Fruit fly (Drosophila melanogaster) whole organism, embryonic: ENCODE measurements around the gene CG12118.

Experiments
- Abd-B ChIP-seq: fragments of 200-800 bp; sonication (Bioruptor generic); optimal IDR thresholded peaks from 2 replicates; lab custom pipeline; 2018; ENCODE audit warnings: missing biosample characterization, mild to moderate bottlenecking, missing genetic modification characterization, moderate library complexity
- Aef1 ChIP-seq: fragments of 200-800 bp; sonication (Bioruptor generic); IDR thresholded peaks from 3 replicates; pipeline ENCODE4 v1.3.6; 2022; ENCODE audit warnings: missing biosample characterization, missing genetic modification characterization
- Asciz ChIP-seq: fragments of 200-800 bp; sonication (Bioruptor generic); optimal IDR thresholded peaks from 2 replicates; lab custom pipeline; 2017; ENCODE audit warnings: missing biosample characterization, mild to moderate bottlenecking, missing genetic modification characterization, missing genetic modification reagents
- B-H1 ChIP-seq: fragments of 200-800 bp; sonication (Bioruptor generic); IDR thresholded peaks from 3 replicates; pipeline ENCODE4 v1.3.6; 2022; ENCODE audit warnings: missing biosample characterization, missing genetic modification characterization
- Bgb ChIP-seq: fragments of 200-800 bp; sonication (Bioruptor generic); IDR thresholded peaks from 2 replicates; pipeline ENCODE4 v1.3.6; 2022; ENCODE audit warnings: missing biosample characterization, missing genetic modification characterization; ENCODE audit not compliant: partially characterized antibody
- CG10147 ChIP-seq: fragments of 200-800 bp; sonication (Bioruptor generic); optimal IDR thresholded peaks from 2 replicates; lab custom pipeline; 2019; ENCODE audit warnings: missing biosample characterization, mild to moderate bottlenecking, missing genetic modification characterization, moderate library complexity
- CG10654 ChIP-seq: fragments of 200-800 bp; sonication (Bioruptor generic); optimal IDR thresholded peaks from 2 replicates; lab custom pipeline; 2016; ENCODE audit warnings: missing biosample characterization, missing genetic modification characterization
- CG12659 ChIP-seq: fragments of 200-800 bp; sonication (Bioruptor generic); optimal IDR thresholded peaks from 3 replicates; lab custom pipeline; 2017; ENCODE audit warnings: mild to moderate bottlenecking, missing biosample characterization, missing genetic modification reagents, missing genetic modification characterization
- CG13775 ChIP-seq: fragments of 200-800 bp; sonication (Bioruptor generic); optimal IDR thresholded peaks from 3 replicates; lab custom pipeline; 2017; ENCODE audit warnings: missing biosample characterization, mild to moderate bottlenecking, missing genetic modification characterization
- CG16779 ChIP-seq: fragments of 200-800 bp; sonication (Bioruptor generic); IDR thresholded peaks from 2 replicates; pipeline ENCODE4 v1.3.6; 2022; ENCODE audit warnings: missing biosample characterization, missing genetic modification characterization
- CG16815 ChIP-seq: fragments of 200-800 bp; sonication (Bioruptor generic); optimal IDR thresholded peaks from 3 replicates; lab custom pipeline; 2017; ENCODE audit warnings: missing biosample characterization, mild to moderate bottlenecking, missing genetic modification characterization
- CG16863 ChIP-seq: fragments of 200-800 bp; sonication (Bioruptor generic); optimal IDR thresholded peaks from 3 replicates; lab custom pipeline; 2016; ENCODE audit warnings: missing biosample characterization, missing genetic modification characterization
- CG17385 ChIP-seq: fragments of 200-800 bp; sonication (Bioruptor generic); optimal IDR thresholded peaks from 3 replicates; lab custom pipeline; 2018; ENCODE audit warnings: missing biosample characterization, mild to moderate bottlenecking, missing genetic modification characterization
- CG1832 ChIP-seq: fragments of 200-800 bp; sonication (Bioruptor generic); optimal IDR thresholded peaks from 2 replicates; lab custom pipeline; 2017; ENCODE audit warnings: missing biosample characterization, mild to moderate bottlenecking, missing genetic modification characterization, inconsistent platforms
- CG18599 ChIP-seq: fragments of 200-800 bp; sonication (Bioruptor generic); optimal IDR thresholded peaks from 3 replicates; lab custom pipeline; 2017; ENCODE audit warnings: missing biosample characterization, missing genetic modification characterization, mild to moderate bottlenecking, moderate library complexity, missing genetic modification reagents
- CG2678 ChIP-seq: fragments of 200-800 bp; sonication (Bioruptor generic); optimal IDR thresholded peaks from 3 replicates; lab custom pipeline; 2019; ENCODE audit warnings: missing biosample characterization, mild to moderate bottlenecking, missing genetic modification characterization, moderate library complexity
- CG33213 ChIP-seq: fragments of 200-800 bp; sonication (Bioruptor generic); optimal IDR thresholded peaks from 3 replicates; lab custom pipeline; 2016; ENCODE audit warnings: missing biosample characterization, missing genetic modification characterization
- CG3995 ChIP-seq: fragments of 200-800 bp; sonication (Bioruptor generic); optimal IDR thresholded peaks from 3 replicates; lab custom pipeline; 2016; ENCODE audit warnings: missing biosample characterization, missing genetic modification characterization
- CG5245 ChIP-seq: fragments of 200-800 bp; sonication (Bioruptor generic); optimal IDR thresholded peaks from 3 replicates; lab custom pipeline; 2016; ENCODE audit warnings: missing biosample characterization, missing genetic modification characterization
- CG6765 ChIP-seq: fragments of 200-800 bp; sonication (Bioruptor generic); optimal IDR thresholded peaks from 3 replicates; lab custom pipeline; 2017; ENCODE audit warnings: missing biosample characterization, mild to moderate bottlenecking, missing genetic modification characterization
- CG7372 ChIP-seq: fragments of 200-800 bp; sonication (Bioruptor generic); IDR thresholded peaks from 2 replicates; pipeline ENCODE4 v1.3.6; 2022; ENCODE audit warnings: missing biosample characterization, missing genetic modification characterization
- CG7987 ChIP-seq: fragments of 200-800 bp; sonication (Bioruptor generic); optimal IDR thresholded peaks from 2 replicates; lab custom pipeline; 2018; ENCODE audit warnings: missing biosample characterization, mild to moderate bottlenecking, missing genetic modification characterization, moderate library complexity
- CG9215 ChIP-seq: fragments of 200-800 bp; sonication (Bioruptor generic); IDR thresholded peaks from 2 replicates; pipeline ENCODE4 v1.3.6; 2022; ENCODE audit warnings: missing biosample characterization, missing genetic modification characterization
- CG9727 ChIP-seq: fragments of 200-800 bp; sonication (Bioruptor generic); optimal IDR thresholded peaks from 3 replicates; lab custom pipeline; 2017; ENCODE audit warnings: missing biosample characterization, mild to moderate bottlenecking, missing genetic modification characterization
- Dp ChIP-seq: fragments of 200-800 bp; sonication (Bioruptor generic); optimal IDR thresholded peaks from 2 replicates; lab custom pipeline; 2018; ENCODE audit warnings: missing biosample characterization, mild to moderate bottlenecking, missing genetic modification characterization, moderate library complexity
- HLH4C ChIP-seq: fragments of 200-800 bp; sonication (Bioruptor generic); IDR thresholded peaks from 3 replicates; pipeline ENCODE4 v1.3.6; 2022; ENCODE audit warnings: missing biosample characterization, missing genetic modification characterization; ENCODE audit not compliant: partially characterized antibody
- HmgZ ChIP-seq: fragments of 200-800 bp; sonication (Bioruptor generic); optimal IDR thresholded peaks from 2 replicates; lab custom pipeline; 2018; ENCODE audit warnings: missing biosample characterization, mild to moderate bottlenecking, missing genetic modification characterization
- Hr39 ChIP-seq: fragments of >200 bp; optimal IDR thresholded peaks from 2 replicates; lab custom pipeline; 2017
- MTF-1 ChIP-seq: fragments of 200-800 bp; sonication (Bioruptor generic); optimal IDR thresholded peaks from 2 replicates; lab custom pipeline; 2018; ENCODE audit warnings: missing biosample characterization, mild to moderate bottlenecking, missing genetic modification characterization, borderline replicate concordance
- Ravus ChIP-seq: fragments of 200-800 bp; sonication (Bioruptor generic); IDR thresholded peaks from 2 replicates; pipeline ENCODE4 v1.3.6; 2022; ENCODE audit warnings: missing biosample characterization, missing genetic modification characterization
- Scr ChIP-seq: fragments of 200-800 bp; sonication (Bioruptor generic); IDR thresholded peaks from 2 replicates; pipeline ENCODE4 v1.3.6; 2022; ENCODE audit warnings: missing biosample characterization, missing genetic modification characterization; ENCODE audit not compliant: partially characterized antibody
- Usf ChIP-seq: fragments of 200-800 bp; sonication (Bioruptor generic); optimal IDR thresholded peaks from 2 replicates; lab custom pipeline; 2017; ENCODE audit warnings: missing genotype, missing biosample characterization, missing genetic modification characterization
- Xbp1 ChIP-seq: fragments of 200-800 bp; sonication (Bioruptor generic); optimal IDR thresholded peaks from 3 replicates; lab custom pipeline; 2016; ENCODE audit warnings: missing biosample characterization, mild to moderate bottlenecking, missing genetic modification characterization
- cas ChIP-seq: fragments of 200-800 bp; sonication (Bioruptor generic); IDR thresholded peaks from 2 replicates; pipeline ENCODE4 v1.3.6; 2022; ENCODE audit warnings: missing biosample characterization, missing genetic modification characterization
- cato ChIP-seq: fragments of 200-800 bp; sonication (Bioruptor generic); optimal IDR thresholded peaks from 2 replicates; lab custom pipeline; 2016; ENCODE audit warnings: missing biosample characterization, missing genetic modification characterization, borderline replicate concordance
- dm ChIP-seq: fragments of 200-800 bp; sonication (Bioruptor generic); optimal IDR thresholded peaks from 3 replicates; lab custom pipeline; 2016; ENCODE audit warnings: missing biosample characterization, missing genetic modification characterization
- dmrt11E ChIP-seq: fragments of 200-800 bp; sonication (Bioruptor generic); optimal IDR thresholded peaks from 3 replicates; lab custom pipeline; 2018; ENCODE audit warnings: missing biosample characterization, mild to moderate bottlenecking, missing genetic modification characterization, moderate library complexity
- dpn ChIP-seq, 2 experiments: fragments of 200-800 bp; sonication (Bioruptor generic); optimal IDR thresholded peaks; 3 replicates each; lab custom pipeline; 2016; ENCODE audit warnings: missing biosample characterization in 2 of 2, missing genetic modification characterization in 2 of 2
- en ChIP-seq: fragments of 200-800 bp; sonication (Bioruptor generic); optimal IDR thresholded peaks from 2 replicates; lab custom pipeline; 2016; ENCODE audit warnings: missing biosample characterization, missing genetic modification characterization
- gfzf ChIP-seq: fragments of 200-800 bp; sonication (Bioruptor generic); optimal IDR thresholded peaks from 2 replicates; lab custom pipeline; 2016; ENCODE audit warnings: missing biosample characterization, mild to moderate bottlenecking, missing genetic modification characterization, moderate library complexity
- klu ChIP-seq: fragments of 200-800 bp; sonication (Bioruptor generic); IDR thresholded peaks from 2 replicates; pipeline ENCODE4 v1.3.6; 2022; ENCODE audit warnings: missing biosample characterization, missing genetic modification characterization
- pnt ChIP-seq: fragments of 200-800 bp; sonication (Bioruptor generic); optimal IDR thresholded peaks from 3 replicates; lab custom pipeline; 2016; ENCODE audit warnings: missing biosample characterization, missing genetic modification characterization
- repo ChIP-seq: fragments of 200-800 bp; sonication (Bioruptor generic); optimal IDR thresholded peaks from 2 replicates; lab custom pipeline; 2016; ENCODE audit warnings: missing biosample characterization, missing genetic modification characterization
- scrt ChIP-seq: fragments of 200-800 bp; sonication (Bioruptor generic); optimal IDR thresholded peaks from 2 replicates; lab custom pipeline; 2018; ENCODE audit warnings: missing biosample characterization, mild to moderate bottlenecking, missing genetic modification characterization, moderate library complexity
- sisA ChIP-seq: fragments of 200-800 bp; sonication (Bioruptor generic); IDR thresholded peaks from 2 replicates; pipeline ENCODE4 v1.3.6; 2022; ENCODE audit warnings: missing biosample characterization, missing genetic modification characterization
- stc ChIP-seq: fragments of 200-800 bp; sonication (Bioruptor generic); IDR thresholded peaks from 2 replicates; pipeline ENCODE4 v1.3.6; 2022; ENCODE audit warnings: missing biosample characterization, missing genetic modification characterization
- sug ChIP-seq: fragments of 200-800 bp; optimal IDR thresholded peaks from 2 replicates; lab custom pipeline; 2019; ENCODE audit warnings: missing biosample characterization, mild to moderate bottlenecking, missing genetic modification characterization, moderate library complexity
- tgo ChIP-seq: fragments of 200-800 bp; sonication (Bioruptor generic); IDR thresholded peaks from 3 replicates; pipeline ENCODE4 v1.3.6; 2022; ENCODE audit warnings: missing biosample characterization, missing genetic modification characterization
- wek ChIP-seq: fragments of 200-800 bp; sonication (Bioruptor generic); optimal IDR thresholded peaks from 3 replicates; lab custom pipeline; 2018; ENCODE audit warnings: missing biosample characterization, mild to moderate bottlenecking, missing genetic modification characterization, moderate library complexity
- zfh2 ChIP-seq: fragments of 200-800 bp; sonication (Bioruptor generic); optimal IDR thresholded peaks from 2 replicates; lab custom pipeline; 2016; ENCODE audit warnings: missing biosample characterization, missing genetic modification characterization

The CG12118 gene

dm6 chrX:9243417-9243884 lies 47.2 kb upstream of the CG12118 start, which contains the start of the genes mxc and Larp7 (continued):
- no peak for TF ChIP-seq CG7987 (GFP tag; lab: Kevin White, UChicago)
- no peak for TF ChIP-seq Hr39 (lab: Kevin White, UChicago)
- peak; percentile 41 for TF ChIP-seq CG10654 (GFP tag; lab: Kevin White, UChicago)
- peak; percentile 48 for TF ChIP-seq CG33213 (GFP tag; lab: Kevin White, UChicago)
- TF ChIP-seq CG1832 = no peak
- peak; percentile 66 to 73 for TF ChIP-seq dpn (GFP tag; optimal IDR thresholded peaks at IDR 0.05; lab: Kevin White, UChicago)
- peak; percentile 8 for TF ChIP-seq CG5245
- peak; percentile 45 for TF ChIP-seq gfzf (GFP tag; lab: Kevin White, UChicago)
- peak; percentile 47 for TF ChIP-seq Usf
- peak; percentile 27 for TF ChIP-seq CG17385 (GFP tag; lab: Kevin White, UChicago)
- no peak for TF ChIP-seq scrt (GFP tag; lab: Kevin White, UChicago)
- TF ChIP-seq CG9727 = peak; percentile 61
- no peak for TF ChIP-seq cas (GFP tag; lab: Robert Waterston, UW)
- peak; percentile 16; the same call in 1 of the 2 replicates for TF ChIP-seq stc
- TF ChIP-seq dm = peak; percentile 76
- TF ChIP-seq sisA (GFP tag; lab: Robert Waterston, UW) = peak; percentile 66
- TF ChIP-seq CG13775 = peak; percentile 61
- peak; percentile 73 for TF ChIP-seq Bgb (GFP tag; lab: Robert Waterston, UW)
- peak; percentile 45; the same call in 1 of the 2 replicates for TF ChIP-seq klu (GFP tag; lab: Robert Waterston, UW)
- TF ChIP-seq CG12659 (GFP tag; lab: Kevin White, UChicago) = peak; percentile 69
- peak; percentile 93 for TF ChIP-seq Scr (GFP tag; lab: Robert Waterston, UW)
- peak; percentile 46; the same call in 1 of the 2 replicates for TF ChIP-seq CG7372
- no peak for TF ChIP-seq CG16815 (GFP tag; lab: Kevin White, UChicago)
- peak; percentile 67 for TF ChIP-seq pnt (GFP tag; lab: Kevin White, UChicago)
- peak; percentile 11 for TF ChIP-seq CG3995
- TF ChIP-seq Ravus (GFP tag; lab: Robert Waterston, UW) = no peak
- TF ChIP-seq CG16863 (GFP tag; lab: Kevin White, UChicago) = peak; percentile 33
- TF ChIP-seq CG2678 (tag; lab: Kevin White, UChicago) = no peak
- peak; percentile 62 for TF ChIP-seq Aef1 (GFP tag; lab: Robert Waterston, UW)
- no peak for TF ChIP-seq B-H1 (GFP tag; lab: Robert Waterston, UW)
- no peak for TF ChIP-seq CG6765 (GFP tag; lab: Kevin White, UChicago)
- TF ChIP-seq CG10147 (GFP tag; lab: Kevin White, UChicago) = no peak
- no peak for TF ChIP-seq CG18599 (GFP tag; lab: Kevin White, UChicago)
- peak; percentile 77 for TF ChIP-seq HmgZ (tag; lab: Kevin White, UChicago)
- TF ChIP-seq repo (GFP tag; lab: Kevin White, UChicago) = no peak
- TF ChIP-seq cato = peak; percentile 18
- no peak for TF ChIP-seq wek (GFP tag; lab: Kevin White, UChicago)
- peak; percentile 66 for TF ChIP-seq Abd-B (GFP tag; lab: Kevin White, UChicago)
- no peak for TF ChIP-seq Asciz (GFP tag; lab: Kevin White, UChicago)
- TF ChIP-seq CG16779 (GFP tag; lab: Robert Waterston, UW) = no peak
- TF ChIP-seq Xbp1 (GFP tag; lab: Kevin White, UChicago) = peak; percentile 69
- TF ChIP-seq sug (tag; lab: Kevin White, UChicago) = no peak
- TF ChIP-seq HLH4C (GFP tag; lab: Robert Waterston, UW) = peak; percentile 80
- TF ChIP-seq Dp (GFP tag; lab: Kevin White, UChicago) = peak; percentile 68
- peak; percentile 45 for TF ChIP-seq tgo (GFP tag; lab: Robert Waterston, UW)
- TF ChIP-seq MTF-1 (GFP tag; lab: Kevin White, UChicago) = no peak
- TF ChIP-seq en (GFP tag; lab: Kevin White, UChicago) = no peak
- peak; percentile 39 for TF ChIP-seq dmrt11E (tag; lab: Kevin White, UChicago)
- TF ChIP-seq CG9215 (GFP tag; lab: Robert Waterston, UW) = peak; percentile 74
- peak; percentile 77 for TF ChIP-seq zfh2 (GFP tag; lab: Kevin White, UChicago)
